Worm (Caenorhabditis elegans): Measurements from ENCODE around the gene R09E10.5.
"Not testable (repeated sequence)": the region's sequence is repeated elsewhere in the genome, so short reads cannot be mapped to it uniquely, and the experiment has no call there.

R09E10.5 gene

ce11 chrIV:10330962-10331361, 28.9 kb upstream of the R09E10.5 start (continued):
- TF ChIP-seq F57C9.4 (tag; optimal IDR thresholded peaks at IDR 0.05) = no peak
- TF ChIP-seq dpl-1 (GFP tag; optimal IDR thresholded peaks at IDR 0.05) = no peak
- no peak for TF ChIP-seq F39B2.1 (GFP tag; IDR thresholded peaks at IDR 0.05)
- no peak for TF ChIP-seq bed-2 (GFP tag; IDR thresholded peaks at IDR 0.05)
- no peak for TF ChIP-seq snpc-1.3 (tag; optimal IDR thresholded peaks at IDR 0.05; ENCODE audit: insufficient read depth)
- TF ChIP-seq dox-1 (GFP tag; IDR thresholded peaks at IDR 0.05) = peak; percentile 53; the same call in 1 of the 2 replicates
- no peak for TF ChIP-seq hlh-12 (tag; optimal IDR thresholded peaks at IDR 0.05)
- TF ChIP-seq B0261.1 (tag; optimal IDR thresholded peaks at IDR 0.05) = no peak
- TF ChIP-seq bed-1 (GFP tag; IDR thresholded peaks at IDR 0.05) = no peak
- no peak for TF ChIP-seq ztf-26 (tag; optimal IDR thresholded peaks at IDR 0.05)
- no peak for TF ChIP-seq madf-6 (GFP tag; IDR thresholded peaks at IDR 0.05)
- 0 out of 2 replicates have a peak, but pooled peaks have one; percentile 31 for TF ChIP-seq let-526 (GFP tag; IDR thresholded peaks at IDR 0.05)
- no peak for TF ChIP-seq ets-4 (GFP tag; optimal IDR thresholded peaks at IDR 0.05)
- no peak for TF ChIP-seq F52B5.7 (tag; optimal IDR thresholded peaks at IDR 0.05)
- no peak for TF ChIP-seq ceh-40 (GFP tag; IDR thresholded peaks at IDR 0.05)
- TF ChIP-seq hrde-1 (tag; optimal IDR thresholded peaks at IDR 0.05; ENCODE audit: borderline replicate concordance) = no peak
- no peak for TF ChIP-seq ztf-18 (tag; optimal IDR thresholded peaks at IDR 0.05)
- no peak for TF ChIP-seq xnd-1 (tag; optimal IDR thresholded peaks at IDR 0.05)
- peak; percentile 64; the same call in 1 of the 2 replicates for TF ChIP-seq egrh-3 (GFP tag; IDR thresholded peaks at IDR 0.05)
- no peak for TF ChIP-seq F37B4.10 (GFP tag; IDR thresholded peaks at IDR 0.05)
- no peak for TF ChIP-seq ztf-6 (GFP tag; IDR thresholded peaks at IDR 0.05)
- no peak for TF ChIP-seq Y56A3A.18 (GFP tag; IDR thresholded peaks at IDR 0.05)
- TF ChIP-seq egl-44 (GFP tag; IDR thresholded peaks at IDR 0.05) = no peak
- TF ChIP-seq Y79H2A.3 (GFP tag; conservative IDR thresholded peaks at IDR 0.05) = no peak

ce11 chrIV:10323368-10323767, 21.3 kb upstream of the R09E10.5 start:
- TF ChIP-seq ztf-28 (GFP tag; IDR thresholded peaks at IDR 0.05) (0 out of 2 replicates have a peak, but pooled peaks have one; percentile 67), lin-26 (GFP tag; IDR thresholded peaks at IDR 0.05) (peak; percentile 91), B0261.1 (tag; optimal IDR thresholded peaks at IDR 0.05) (peak; percentile 9), nfyb-1 (GFP tag; IDR thresholded peaks at IDR 0.05) (peak; percentile 73; the same call in 1 of the 2 replicates), cebp-2 (GFP tag; IDR thresholded peaks at IDR 0.05) (0 out of 2 replicates have a peak, but pooled peaks have one; percentile 66), dox-1 (GFP tag; IDR thresholded peaks at IDR 0.05) (peak; percentile 65), D2030.7 (GFP tag; IDR thresholded peaks at IDR 0.05) (peak; percentile 61), mcd-1 (GFP tag; IDR thresholded peaks at IDR 0.05) (peak; percentile 58), hmg-1.2 (GFP tag; IDR thresholded peaks at IDR 0.05) (peak; percentile 46), ekl-4 (GFP tag; IDR thresholded peaks at IDR 0.05) (peak; percentile 42), bed-1 (GFP tag; IDR thresholded peaks at IDR 0.05) (0 out of 2 replicates have a peak, but pooled peaks have one; percentile 28), F37B4.10 (GFP tag; IDR thresholded peaks at IDR 0.05) (0 out of 2 replicates have a peak, but pooled peaks have one; percentile 21), egrh-3 (GFP tag; IDR thresholded peaks at IDR 0.05) (peak; percentile 35; the same call in 1 of the 2 replicates), cebp-1 (GFP tag; IDR thresholded peaks at IDR 0.05) (0 out of 2 replicates have a peak, but pooled peaks have one; percentile 19), rpc-1 (tag; optimal IDR thresholded peaks at IDR 0.05) (peak; percentile 49), Y95B8A.8 (GFP tag; IDR thresholded peaks at IDR 0.05) (0 out of 2 replicates have a peak, but pooled peaks have one; percentile 14), sea-2 (GFP tag; IDR thresholded peaks at IDR 0.05) (peak; percentile 76; the same call in 1 of the 2 replicates), aptf-3 (GFP tag; IDR thresholded peaks at IDR 0.05) (peak; percentile 77; the same call in 1 of the 2 replicates), attf-6 (GFP tag; IDR thresholded peaks at IDR 0.05) (0 out of 2 replicates have a peak, but pooled peaks have one; percentile 27), rcor-1 (GFP tag; IDR thresholded peaks at IDR 0.05) (peak; percentile 45), F33H1.4 (GFP tag; IDR thresholded peaks at IDR 0.05) (0 out of 2 replicates have a peak, but pooled peaks have one; percentile 19), egl-44 (GFP tag; IDR thresholded peaks at IDR 0.05) (peak; percentile 64; the same call in 1 of the 2 replicates)
- not testable (repeated sequence) for TF ChIP-seq cebp-1 (tag; optimal IDR thresholded peaks at IDR 0.05); rpc-1 (optimal IDR thresholded peaks at IDR 0.05)
